Fruit fly (Drosophila melanogaster): ENCODE data around the gene Nna1.

Nna1 gene

DNA sequence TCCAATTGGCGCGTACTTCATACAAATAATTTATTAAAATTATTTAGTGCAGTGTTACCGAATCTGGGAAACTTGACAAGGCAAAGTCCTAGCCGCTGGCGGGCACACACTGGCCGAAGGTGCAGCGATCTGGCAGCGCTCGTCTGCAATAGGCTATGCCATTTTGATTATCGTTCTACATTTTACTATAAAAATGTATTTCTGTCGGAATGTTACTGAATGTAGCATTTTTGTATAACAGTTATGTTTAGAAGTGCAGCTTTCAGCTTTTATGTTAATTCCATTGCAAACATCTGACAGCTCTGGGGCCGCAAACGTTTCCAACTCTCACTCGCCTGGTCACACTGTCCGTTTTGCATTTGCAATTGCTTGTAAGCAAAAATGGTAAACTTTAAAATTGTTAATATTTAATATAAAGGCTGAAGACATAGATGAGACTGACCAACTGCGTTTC lies 52.5 kb downstream of the Nna1 start, which contains the start of gene Grip91 (continued):
- peak; percentile 33 for TF ChIP-seq CG17829 (tag; optimal IDR thresholded peaks at IDR 0.05)
- no peak for TF ChIP-seq Atf3 (GFP tag; optimal IDR thresholded peaks at IDR 0.05)
- no peak for TF ChIP-seq E2f1 (GFP tag; IDR thresholded peaks at IDR 0.05)
- no peak for TF ChIP-seq CG10209 (GFP tag; optimal IDR thresholded peaks at IDR 0.05)
- no peak for TF ChIP-seq hth (optimal IDR thresholded peaks at IDR 0.05)
- no peak for TF ChIP-seq CG8944 (GFP tag; optimal IDR thresholded peaks at IDR 0.05)
- TF ChIP-seq Abd-B (GFP tag; optimal IDR thresholded peaks at IDR 0.05): no peak
- TF ChIP-seq CG4730 (GFP tag; IDR thresholded peaks at IDR 0.05): no peak
- TF ChIP-seq CG13296 (GFP tag; optimal IDR thresholded peaks at IDR 0.05): no peak
- TF ChIP-seq CG6813 (GFP tag; optimal IDR thresholded peaks at IDR 0.05): no peak
- peak; percentile 22 for TF ChIP-seq CG13624 (GFP tag; optimal IDR thresholded peaks at IDR 0.05)
- peak; percentile 60 for TF ChIP-seq row (GFP tag; IDR thresholded peaks at IDR 0.05)
- no peak for TF ChIP-seq CG1832 (GFP tag; optimal IDR thresholded peaks at IDR 0.05)
- TF ChIP-seq chn (GFP tag; optimal IDR thresholded peaks at IDR 0.05): no peak
- no peak for TF ChIP-seq CG10654 (GFP tag; optimal IDR thresholded peaks at IDR 0.05)
- no peak for TF ChIP-seq scrt (GFP tag; optimal IDR thresholded peaks at IDR 0.05)
- no peak for TF ChIP-seq Mrtf (GFP tag; IDR thresholded peaks at IDR 0.05)
- TF ChIP-seq zf30C (GFP tag; optimal IDR thresholded peaks at IDR 0.05): no peak
- TF ChIP-seq CG17359 (tag; optimal IDR thresholded peaks at IDR 0.05): no peak
- TF ChIP-seq sim (GFP tag; IDR thresholded peaks at IDR 0.05): no peak
- TF ChIP-seq unpg (GFP tag; optimal IDR thresholded peaks at IDR 0.05): no peak
- TF ChIP-seq Chrac-16 (GFP tag; optimal IDR thresholded peaks at IDR 0.05): no peak
- no peak for TF ChIP-seq CG17802 (tag; optimal IDR thresholded peaks at IDR 0.05)
- TF ChIP-seq slp2 (GFP tag; optimal IDR thresholded peaks at IDR 0.05): no peak
- TF ChIP-seq dmrt11E (tag; optimal IDR thresholded peaks at IDR 0.05): no peak
- peak; percentile 31 for TF ChIP-seq Hmr (GFP tag; optimal IDR thresholded peaks at IDR 0.05)
- no peak for TF ChIP-seq CG4820 (GFP tag; optimal IDR thresholded peaks at IDR 0.05)
- no peak for TF ChIP-seq Camta (GFP tag; optimal IDR thresholded peaks at IDR 0.05)
- no peak for TF ChIP-seq Optix (GFP tag; IDR thresholded peaks at IDR 0.05)
- TF ChIP-seq CG13894 (tag; optimal IDR thresholded peaks at IDR 0.05): peak; percentile 1
- no peak for TF ChIP-seq B-H1 (GFP tag; IDR thresholded peaks at IDR 0.05)
- TF ChIP-seq Ada2b (GFP tag; IDR thresholded peaks at IDR 0.05): no peak
- no peak for TF ChIP-seq CG4328 (GFP tag; optimal IDR thresholded peaks at IDR 0.05)
- no peak for TF ChIP-seq CG17186 (GFP tag; optimal IDR thresholded peaks at IDR 0.05)
- TF ChIP-seq CG15601 (tag; optimal IDR thresholded peaks at IDR 0.05): no peak
- no peak for TF ChIP-seq dmrt99B (tag; optimal IDR thresholded peaks at IDR 0.05)
- TF ChIP-seq CG8359 (GFP tag; optimal IDR thresholded peaks at IDR 0.05; ENCODE audit: borderline replicate concordance): no peak
- TF ChIP-seq MESR4 (GFP tag; optimal IDR thresholded peaks at IDR 0.05): peak; percentile 18
- no peak for TF ChIP-seq Hmx (GFP tag; optimal IDR thresholded peaks at IDR 0.05)
- TF ChIP-seq CG3726 (GFP tag; IDR thresholded peaks at IDR 0.05): no peak
- TF ChIP-seq Gsc (GFP tag; IDR thresholded peaks at IDR 0.05): no peak
- no peak for TF ChIP-seq chif (GFP tag; optimal IDR thresholded peaks at IDR 0.05)
- TF ChIP-seq dm (GFP tag; optimal IDR thresholded peaks at IDR 0.05): no peak
- TF ChIP-seq CG2202 (tag; optimal IDR thresholded peaks at IDR 0.05): no peak
- TF ChIP-seq bowl (GFP tag; IDR thresholded peaks at IDR 0.05): no peak
- TF ChIP-seq gem (tag; optimal IDR thresholded peaks at IDR 0.05): peak; percentile 10
- TF ChIP-seq CG31388 (GFP tag; optimal IDR thresholded peaks at IDR 0.05): no peak
- no peak for TF ChIP-seq Ssrp (tag; optimal IDR thresholded peaks at IDR 0.05)
- peak; percentile 18 for TF ChIP-seq CG9727 (GFP tag; optimal IDR thresholded peaks at IDR 0.05)
- peak; percentile 18 for TF ChIP-seq CG10267 (tag; optimal IDR thresholded peaks at IDR 0.05)
- no peak for TF ChIP-seq Hand (GFP tag; optimal IDR thresholded peaks at IDR 0.05)
- peak; percentile 66 for TF ChIP-seq Dp (GFP tag; optimal IDR thresholded peaks at IDR 0.05)
